Worm (Caenorhabditis elegans): ENCODE results near the gene T06E6.1.

- TF ChIP-seq rnt-1 (tag; optimal IDR thresholded peaks at IDR 0.05), result no peak
- no peak for TF ChIP-seq nhr-11 (tag; optimal IDR thresholded peaks at IDR 0.05)
- no peak for TF ChIP-seq unc-86 (tag; optimal IDR thresholded peaks at IDR 0.05)
- no peak for TF ChIP-seq ama-1 (optimal IDR thresholded peaks at IDR 0.05)
- TF ChIP-seq pat-9 (tag; optimal IDR thresholded peaks at IDR 0.05), result no peak
- no peak for TF ChIP-seq ceh-34 (tag; optimal IDR thresholded peaks at IDR 0.05)
- TF ChIP-seq dve-1 (tag; optimal IDR thresholded peaks at IDR 0.05), result no peak
- no peak for TF ChIP-seq pha-4 (tag; optimal IDR thresholded peaks at IDR 0.05)
- no peak for TF ChIP-seq nfya-1 (tag; optimal IDR thresholded peaks at IDR 0.05)
- TF ChIP-seq pqm-1 (tag; optimal IDR thresholded peaks at IDR 0.05), result no peak
- TF ChIP-seq tbx-7 (tag; optimal IDR thresholded peaks at IDR 0.05), result no peak
These were observed 50.3 kb downstream of the T06E6.1 start, which contains the start of gene wrt-8 for ce11 chrV:15344481-15344880.

Measured in whole organism, late embryonic.